Fruit fly (Drosophila melanogaster) whole organism, prepupa: Measurements from ENCODE around the gene Pdss2.

Experiments used
- Blimp-1 ChIP-seq: fragments of 200-800 bp; sonication (Bioruptor generic); optimal IDR thresholded peaks from 3 replicates; lab custom pipeline; 2017; ENCODE audit warnings: missing biosample characterization, missing genetic modification characterization, mild to moderate bottlenecking, moderate library complexity, missing genetic modification reagents
- CG10669 ChIP-seq: fragments of 200-800 bp; sonication (Bioruptor generic); optimal IDR thresholded peaks from 3 replicates; lab custom pipeline; 2018; ENCODE audit warnings: missing biosample characterization, mild to moderate bottlenecking, missing genetic modification characterization, moderate library complexity
- CG11762 ChIP-seq: fragments of 200-800 bp; sonication (Bioruptor generic); optimal IDR thresholded peaks from 3 replicates; lab custom pipeline; 2016; ENCODE audit warnings: missing biosample characterization, missing genetic modification characterization; ENCODE audit not compliant: insufficient read depth
- CG11902 ChIP-seq: fragments of 200-800 bp; sonication (Bioruptor generic); optimal IDR thresholded peaks from 3 replicates; lab custom pipeline; 2016; ENCODE audit warnings: missing biosample characterization, missing genetic modification characterization
- CG31627 ChIP-seq: fragments of 200-800 bp; sonication (Bioruptor generic); optimal IDR thresholded peaks from 3 replicates; lab custom pipeline; 2016; ENCODE audit warnings: missing biosample characterization, missing genetic modification characterization
- CG3919 ChIP-seq: fragments of 200-800 bp; sonication (Bioruptor generic); optimal IDR thresholded peaks from 3 replicates; lab custom pipeline; 2016; ENCODE audit warnings: missing biosample characterization, missing genetic modification characterization
- CG6163 ChIP-seq: fragments of 200-800 bp; sonication (Bioruptor generic); IDR thresholded peaks from 3 replicates; pipeline ENCODE4 v1.3.6; 2022; ENCODE audit warnings: missing biosample characterization, missing genetic modification characterization
- CG6276 ChIP-seq: fragments of 200-800 bp; sonication (Bioruptor generic); optimal IDR thresholded peaks from 2 replicates; lab custom pipeline; 2017; ENCODE audit warnings: missing biosample characterization, mild to moderate bottlenecking, missing genetic modification characterization
- CG6808 ChIP-seq: fragments of 200-800 bp; sonication (Bioruptor generic); optimal IDR thresholded peaks from 3 replicates; lab custom pipeline; 2017; ENCODE audit warnings: missing biosample characterization, missing genetic modification characterization, mild to moderate bottlenecking, moderate library complexity, missing genetic modification reagents
- CG6854 ChIP-seq: fragments of 200-800 bp; sonication (Bioruptor generic); optimal IDR thresholded peaks from 2 replicates; lab custom pipeline; 2017; ENCODE audit warnings: missing biosample characterization, mild to moderate bottlenecking, missing genetic modification characterization
- CG8119 ChIP-seq: fragments of 200-800 bp; sonication (Bioruptor generic); IDR thresholded peaks from 3 replicates; pipeline ENCODE4 v1.3.6; 2022; ENCODE audit warnings: missing biosample characterization, missing genetic modification characterization
- CG8632 ChIP-seq: fragments of 200-800 bp; sonication (Bioruptor generic); optimal IDR thresholded peaks from 3 replicates; lab custom pipeline; 2016; ENCODE audit warnings: missing biosample characterization, missing genetic modification characterization
- CG9139 ChIP-seq: fragments of 200-800 bp; sonication (Bioruptor generic); optimal IDR thresholded peaks from 3 replicates; lab custom pipeline; 2017; ENCODE audit warnings: missing biosample characterization, mild to moderate bottlenecking, missing genetic modification characterization
- Eip75B ChIP-seq: fragments of 200-800 bp; sonication (Bioruptor generic); optimal IDR thresholded peaks from 3 replicates; lab custom pipeline; 2016; ENCODE audit warnings: missing biosample characterization, missing genetic modification characterization
- Eip78C ChIP-seq: fragments of 200-800 bp; sonication (Bioruptor generic); peaks from one replicate; lab custom pipeline; 2016; ENCODE audit warnings: missing biosample characterization, missing genetic modification characterization
- Ets96B ChIP-seq: fragments of 200-800 bp; optimal IDR thresholded peaks from 2 replicates; lab custom pipeline; 2019; ENCODE audit warnings: missing biosample characterization, mild to moderate bottlenecking, missing genetic modification characterization, moderate library complexity
- Gug ChIP-seq: fragments of 200-800 bp; sonication (Bioruptor generic); IDR thresholded peaks from 2 replicates; pipeline ENCODE4 v1.3.6; 2022; ENCODE audit warnings: missing biosample characterization, missing genetic modification characterization
- Hr38 ChIP-seq: sonication (Bioruptor generic); optimal IDR thresholded peaks from 2 replicates; lab custom pipeline; 2016; ENCODE audit warnings: missing biosample characterization, missing genetic modification characterization
- Hr4 ChIP-seq: fragments of 200-800 bp; sonication (Bioruptor generic); optimal IDR thresholded peaks from 3 replicates; lab custom pipeline; 2016; ENCODE audit warnings: missing biosample characterization, missing genetic modification characterization
- Smox ChIP-seq: fragments of 200-800 bp; sonication (Bioruptor generic); optimal IDR thresholded peaks from 3 replicates; lab custom pipeline; 2016; ENCODE audit warnings: missing biosample characterization, missing genetic modification characterization
- Sox102F ChIP-seq: fragments of 200-800 bp; sonication (Bioruptor generic); optimal IDR thresholded peaks from 2 replicates; lab custom pipeline; 2016; ENCODE audit warnings: missing biosample characterization, mild to moderate bottlenecking, missing genetic modification characterization
- Sox14 ChIP-seq: fragments of 200-800 bp; sonication (Bioruptor generic); optimal IDR thresholded peaks from 3 replicates; lab custom pipeline; 2016; ENCODE audit warnings: missing biosample characterization, missing genetic modification characterization
- achi ChIP-seq: fragments of 200-800 bp; sonication (Bioruptor generic); optimal IDR thresholded peaks from 3 replicates; lab custom pipeline; 2016; ENCODE audit warnings: missing biosample characterization, missing genetic modification characterization
- dac ChIP-seq: fragments of 200-800 bp; sonication (Bioruptor generic); optimal IDR thresholded peaks from 2 replicates; lab custom pipeline; 2017; ENCODE audit warnings: missing biosample characterization, mild to moderate bottlenecking, missing genetic modification characterization
- dsx ChIP-seq: fragments of 200-800 bp; optimal IDR thresholded peaks from 3 replicates; lab custom pipeline; 2019; ENCODE audit warnings: missing biosample characterization, mild to moderate bottlenecking, missing genetic modification characterization, moderate library complexity; ENCODE audit not compliant: poor library complexity, severe bottlenecking
- eg ChIP-seq: fragments of 200-800 bp; sonication (Bioruptor generic); IDR thresholded peaks from 3 replicates; pipeline ENCODE4 v1.3.6; 2022; ENCODE audit warnings: missing biosample characterization, missing genetic modification characterization
- esn ChIP-seq: fragments of 200-800 bp; sonication (Bioruptor generic); optimal IDR thresholded peaks from 2 replicates; lab custom pipeline; 2016; ENCODE audit warnings: missing biosample characterization, mild to moderate bottlenecking, missing genetic modification characterization, moderate library complexity
- fkh ChIP-seq: fragments of 200-800 bp; sonication (Bioruptor generic); optimal IDR thresholded peaks from 3 replicates; lab custom pipeline; 2017; ENCODE audit warnings: missing biosample characterization, mild to moderate bottlenecking, missing genetic modification characterization, moderate library complexity
- lz ChIP-seq: fragments of 200-800 bp; sonication (Bioruptor generic); optimal IDR thresholded peaks from 3 replicates; lab custom pipeline; 2016; ENCODE audit warnings: missing biosample characterization, missing genetic modification characterization
- ss ChIP-seq, 2 experiments: fragments of 200-800 bp; sonication (Bioruptor generic); optimal IDR thresholded peaks; 2 replicates in 1 of 2; 3 replicates in 1 of 2; lab custom pipeline; 2017 to 2018; ENCODE audit warnings: mild to moderate bottlenecking in 2 of 2, missing biosample characterization in 2 of 2, missing genetic modification characterization in 2 of 2, moderate library complexity in 1 of 2
- svp ChIP-seq: fragments of 200-800 bp; sonication (Bioruptor generic); peaks from one replicate; lab custom pipeline; 2016; ENCODE audit warnings: missing biosample characterization, missing genetic modification characterization
- vri ChIP-seq: fragments of 200-800 bp; sonication (Bioruptor generic); optimal IDR thresholded peaks from 3 replicates; lab custom pipeline; 2016; ENCODE audit warnings: missing biosample characterization, mild to moderate bottlenecking, missing genetic modification characterization

Pdss2 gene

dm6 chr3L:21014516-21014945, 13.2 kb upstream of the Pdss2 start (continued):
- TF ChIP-seq Eip75B (peak; percentile 25), CG6808 (GFP tag; lab: Kevin White, UChicago) (no peak), dac (GFP tag; lab: Kevin White, UChicago) (peak; percentile 5), esn (GFP tag; lab: Kevin White, UChicago) (no peak), CG8632 (GFP tag; lab: Kevin White, UChicago) (no peak), Gug (no peak), eg (GFP tag; lab: Robert Waterston, UW) (peak; percentile 70; the same call in 2 of the 3 replicates), CG11902 (no peak), lz (GFP tag; lab: Kevin White, UChicago) (no peak), CG9139 (no peak), CG6163 (peak; percentile 76), CG6276 (GFP tag; lab: Kevin White, UChicago) (no peak), ss (GFP tag; optimal IDR thresholded peaks at IDR 0.05; lab: Kevin White, UChicago) (peak in 1 of 2 experiments; percentile 54)

- TF ChIP-seq CG3919 (GFP tag; lab: Kevin White, UChicago): peak; percentile 5
- no peak for TF ChIP-seq achi
- no peak for TF ChIP-seq Blimp-1 (GFP tag; lab: Kevin White, UChicago)
- no peak for TF ChIP-seq Sox102F (GFP tag; lab: Kevin White, UChicago)
- TF ChIP-seq Hr38 (GFP tag; lab: Kevin White, UChicago): no peak
- peak; percentile 21 for TF ChIP-seq Eip75B
- TF ChIP-seq CG6163: peak; percentile 73
- TF ChIP-seq eg (GFP tag; lab: Robert Waterston, UW): peak; percentile 14; the same call in 1 of the 3 replicates
- TF ChIP-seq vri (GFP tag; lab: Kevin White, UChicago): peak; percentile 29
- TF ChIP-seq CG11762 (GFP tag; lab: Kevin White, UChicago): no peak
- TF ChIP-seq CG10669 (GFP tag; lab: Kevin White, UChicago): no peak
- peak; percentile 50 for TF ChIP-seq Sox14
- TF ChIP-seq ss (GFP tag; optimal IDR thresholded peaks at IDR 0.05; lab: Kevin White, UChicago): no peak
- TF ChIP-seq CG8632 (GFP tag; lab: Kevin White, UChicago): no peak
- peak; percentile 30 for TF ChIP-seq svp
- no peak for TF ChIP-seq Smox (GFP tag; lab: Kevin White, UChicago)
- TF ChIP-seq Hr4 (GFP tag; lab: Kevin White, UChicago): no peak
- TF ChIP-seq dsx (GFP tag; lab: Kevin White, UChicago): peak; percentile 60
- no peak for TF ChIP-seq Ets96B (tag; lab: Kevin White, UChicago)
- TF ChIP-seq CG6854 (GFP tag; lab: Kevin White, UChicago): peak; percentile 42
- TF ChIP-seq fkh (GFP tag; lab: Kevin White, UChicago): peak; percentile 37
- TF ChIP-seq CG8119 (GFP tag; lab: Robert Waterston, UW): peak; percentile 36; the same call in 1 of the 3 replicates
Observed at dm6 chr3L:21023364-21023763, 4.4 kb upstream of the Pdss2 start.

dm6 chr3L:21023795-21024194, 3.9 kb upstream of the Pdss2 start:
- peak; percentile 64 for TF ChIP-seq Eip78C (GFP tag; lab: Kevin White, UChicago)
- TF ChIP-seq ss (GFP tag; optimal IDR thresholded peaks at IDR 0.05; lab: Kevin White, UChicago): no peak
- TF ChIP-seq Gug: no peak

dm6 chr3L:21024563-21024962, 3.2 kb upstream of the Pdss2 start:
- TF ChIP-seq CG31627 (no peak), svp (peak; percentile 94)
- TF ChIP-seq, all 60 proteins: peak for 1
